Worm (Caenorhabditis elegans) whole organism, L4/young adult: ENCODE measurements around the gene clec-124.

Experiments used
- W03F9.2 ChIP-seq: fragments of 150-350 bp; optimal IDR thresholded peaks from 2 replicates; lab custom pipeline; 2014; ENCODE audit warnings: missing biosample characterization, missing genetic modification characterization
- dao-5 ChIP-seq: sonication (generic microtip); optimal IDR thresholded peaks from 2 replicates; lab custom pipeline; 2016; ENCODE audit warnings: missing genotype, missing genetic modification characterization, moderate library complexity, missing compliant biosample characterization
- him-1 ChIP-seq: sonication (generic microtip); optimal IDR thresholded peaks from 2 replicates; lab custom pipeline; 2016; ENCODE audit warnings: missing genotype, missing genetic modification reagents, missing genetic modification characterization, missing compliant biosample characterization

ce11 chrII:3267815-3268214 lies 18.3 kb downstream of the clec-124 start:
- TF ChIP-seq him-1 (no peak), W03F9.2 (tag; lab: Kevin White, UChicago) (no peak), dao-5 (tag; lab: Kevin White, UChicago) (no peak)
